Worm (Caenorhabditis elegans): ENCODE measurements around the gene C56G2.5.

- TF ChIP-seq mbf-1 (tag; optimal IDR thresholded peaks at IDR 0.05) (no peak), nhr-77 (tag; optimal IDR thresholded peaks at IDR 0.05) (no peak), ceh-82 (tag; optimal IDR thresholded peaks at IDR 0.05) (no peak), mdl-1 (tag; optimal IDR thresholded peaks at IDR 0.05) (no peak), ZK546.5 (tag; optimal IDR thresholded peaks at IDR 0.05) (no peak), ztf-11 (tag; optimal IDR thresholded peaks at IDR 0.05) (no peak), zag-1 (tag; optimal IDR thresholded peaks at IDR 0.05) (no peak), dmd-4 (tag; optimal IDR thresholded peaks at IDR 0.05) (no peak), nhr-237 (tag; optimal IDR thresholded peaks at IDR 0.05) (no peak), lin-13 (GFP tag; optimal IDR thresholded peaks at IDR 0.05) (no peak)
These were observed 12.6 kb downstream of the C56G2.5 start for ce11 chrIII:6311452-6311851.

Measured in whole organism, L2 larva.